Fruit fly (Drosophila melanogaster) whole organism, embryonic: ENCODE measurements around the gene CG13404.
"Not testable (repeated sequence)": the region's sequence is repeated elsewhere in the genome, so short reads cannot be mapped to it uniquely, and the experiment has no call there.

ENCODE experiments used
- CG10267 ChIP-seq: fragments of 200-800 bp; sonication (Bioruptor generic); optimal IDR thresholded peaks from 2 replicates; lab custom pipeline; 2018; ENCODE audit warnings: missing biosample characterization, mild to moderate bottlenecking, missing genetic modification characterization, moderate library complexity
- CG11504 ChIP-seq: fragments of 200-800 bp; sonication (Bioruptor generic); optimal IDR thresholded peaks from 3 replicates; lab custom pipeline; 2019; ENCODE audit warnings: missing biosample characterization, mild to moderate bottlenecking, missing genetic modification characterization, moderate library complexity
- CG11560 ChIP-seq: fragments of 200-800 bp; sonication (Bioruptor generic); IDR thresholded peaks from 3 replicates; pipeline ENCODE4 v1.3.6; 2022; ENCODE audit warnings: missing biosample characterization, missing genetic modification characterization
- CG12155 ChIP-seq: fragments of 200-800 bp; sonication (Bioruptor generic); optimal IDR thresholded peaks from 3 replicates; lab custom pipeline; 2016; ENCODE audit warnings: missing biosample characterization, missing genetic modification characterization
- CG12299 ChIP-seq: fragments of 200-800 bp; sonication (Bioruptor generic); optimal IDR thresholded peaks from 2 replicates; lab custom pipeline; 2018; ENCODE audit warnings: missing biosample characterization, mild to moderate bottlenecking, missing genetic modification characterization
- CG12744 ChIP-seq: fragments of 200-800 bp; sonication (Bioruptor generic); optimal IDR thresholded peaks from 2 replicates; lab custom pipeline; 2016; ENCODE audit warnings: missing biosample characterization, missing genetic modification characterization
- CG12942 ChIP-seq: fragments of 200-800 bp; sonication (Bioruptor generic); optimal IDR thresholded peaks from 3 replicates; lab custom pipeline; 2016; ENCODE audit warnings: missing biosample characterization, missing genetic modification characterization
- CG13287 ChIP-seq: fragments of 200-800 bp; sonication (Bioruptor generic); IDR thresholded peaks from 2 replicates; pipeline ENCODE4 v1.3.6; 2022; ENCODE audit warnings: missing biosample characterization, missing genetic modification characterization; ENCODE audit not compliant: partially characterized antibody
- CG15011 ChIP-seq: fragments of 200-800 bp; sonication (Bioruptor generic); optimal IDR thresholded peaks from 3 replicates; lab custom pipeline; 2018; ENCODE audit warnings: missing biosample characterization, mild to moderate bottlenecking, missing genetic modification characterization
- CG15514 ChIP-seq: fragments of 200-800 bp; sonication (Bioruptor generic); optimal IDR thresholded peaks from 3 replicates; lab custom pipeline; 2017; ENCODE audit warnings: missing biosample characterization, missing genetic modification characterization, mild to moderate bottlenecking, moderate library complexity, missing genetic modification reagents
- CG15601 ChIP-seq: fragments of 200-800 bp; sonication (Bioruptor generic); optimal IDR thresholded peaks from 3 replicates; lab custom pipeline; 2019; ENCODE audit warnings: missing biosample characterization, mild to moderate bottlenecking, missing genetic modification characterization, moderate library complexity
- CG17359 ChIP-seq: fragments of 200-800 bp; sonication (Bioruptor generic); optimal IDR thresholded peaks from 3 replicates; lab custom pipeline; 2018; ENCODE audit warnings: missing biosample characterization, mild to moderate bottlenecking, missing genetic modification characterization, moderate library complexity
- CG8359 ChIP-seq: fragments of 200-800 bp; sonication (Bioruptor generic); optimal IDR thresholded peaks from 2 replicates; lab custom pipeline; 2017; ENCODE audit warnings: missing biosample characterization, mild to moderate bottlenecking, missing genetic modification characterization, borderline replicate concordance
- CG9727 ChIP-seq: fragments of 200-800 bp; sonication (Bioruptor generic); optimal IDR thresholded peaks from 3 replicates; lab custom pipeline; 2017; ENCODE audit warnings: missing biosample characterization, mild to moderate bottlenecking, missing genetic modification characterization
- Camta ChIP-seq: fragments of 200-800 bp; sonication (Bioruptor generic); optimal IDR thresholded peaks from 2 replicates; lab custom pipeline; 2016; ENCODE audit warnings: missing biosample characterization, missing genetic modification characterization
- Dfd ChIP-seq, 2 experiments: fragments of >200 bp; optimal IDR thresholded peaks; 2 replicates each; lab custom pipeline; 2017; ENCODE audit warnings: missing biosample characterization in 2 of 2, missing genetic modification characterization in 2 of 2
- Dip3 ChIP-seq: fragments of 200-800 bp; sonication (Bioruptor generic); optimal IDR thresholded peaks from 3 replicates; lab custom pipeline; 2016; ENCODE audit warnings: missing biosample characterization, missing genetic modification characterization
- Dref ChIP-seq: fragments of 200-800 bp; sonication (Bioruptor generic); IDR thresholded peaks from 2 replicates; pipeline ENCODE4 v1.3.6; 2022; ENCODE audit warnings: missing biosample characterization, missing genetic modification characterization
- Elba2 ChIP-seq: fragments of 200-800 bp; sonication (Bioruptor generic); optimal IDR thresholded peaks from 3 replicates; lab custom pipeline; 2016; ENCODE audit warnings: missing biosample characterization, missing genetic modification characterization
- Ets65A ChIP-seq: fragments of 200-800 bp; sonication (Bioruptor generic); peaks from one replicate; lab custom pipeline; 2016; ENCODE audit warnings: missing biosample characterization, missing genetic modification characterization
- HmgD ChIP-seq: fragments of 200-800 bp; sonication (Bioruptor generic); optimal IDR thresholded peaks from 3 replicates; lab custom pipeline; 2016; ENCODE audit warnings: missing biosample characterization, missing genetic modification characterization
- Med ChIP-seq: fragments of 200-800 bp; sonication (Bioruptor generic); peaks from one replicate; lab custom pipeline; 2016; ENCODE audit warnings: missing biosample characterization, missing genetic modification characterization, mild to moderate bottlenecking, inconsistent platforms, moderate library complexity
- Mes4 ChIP-seq: fragments of 200-800 bp; sonication (Bioruptor generic); optimal IDR thresholded peaks from 2 replicates; lab custom pipeline; 2016; ENCODE audit warnings: missing biosample characterization, missing genetic modification characterization
- Oaz ChIP-seq: fragments of 200-800 bp; sonication (Bioruptor generic); IDR thresholded peaks from 2 replicates; pipeline ENCODE4 v1.3.6; 2022; ENCODE audit warnings: missing biosample characterization, missing genetic modification characterization
- Usf ChIP-seq: fragments of 200-800 bp; sonication (Bioruptor generic); optimal IDR thresholded peaks from 2 replicates; lab custom pipeline; 2017; ENCODE audit warnings: missing genotype, missing biosample characterization, missing genetic modification characterization
- bigmax ChIP-seq: fragments of 200-800 bp; sonication (Bioruptor generic); optimal IDR thresholded peaks from 2 replicates; lab custom pipeline; 2018; ENCODE audit warnings: missing biosample characterization, mild to moderate bottlenecking, missing genetic modification characterization
- chif ChIP-seq, 2 experiments: fragments of 200-800 bp; sonication (Bioruptor generic); optimal IDR thresholded peaks; 3 replicates each; lab custom pipeline; 2016; ENCODE audit warnings: missing biosample characterization in 2 of 2, missing genetic modification characterization in 2 of 2
- crol ChIP-seq: fragments of 200-800 bp; sonication (Bioruptor generic); IDR thresholded peaks from 2 replicates; pipeline ENCODE4 v1.3.6; 2022; ENCODE audit warnings: missing biosample characterization, missing genetic modification characterization
- ems ChIP-seq: fragments of 200-800 bp; sonication (Bioruptor generic); optimal IDR thresholded peaks from 3 replicates; lab custom pipeline; 2016; ENCODE audit warnings: missing biosample characterization, missing genetic modification characterization
- ewg ChIP-seq: fragments of 200-800 bp; sonication (Bioruptor generic); optimal IDR thresholded peaks from 3 replicates; lab custom pipeline; 2017; ENCODE audit warnings: mild to moderate bottlenecking, missing biosample characterization, missing genetic modification reagents, missing genetic modification characterization
- grau ChIP-seq: fragments of 200-800 bp; optimal IDR thresholded peaks from 3 replicates; lab custom pipeline; 2019; ENCODE audit warnings: missing biosample characterization, mild to moderate bottlenecking, missing genetic modification characterization, moderate library complexity
- lilli ChIP-seq: fragments of 200-800 bp; sonication (Bioruptor generic); optimal IDR thresholded peaks from 3 replicates; lab custom pipeline; 2016; ENCODE audit warnings: missing biosample characterization, missing genetic modification characterization
- lov ChIP-seq, 2 experiments: fragments of 200-800 bp in 1 of 2; fragments of >200 bp in 1 of 2; sonication (Bioruptor generic) in 1 of 2; IDR thresholded peaks in 1 of 2; optimal IDR thresholded peaks in 1 of 2; 2 replicates in 1 of 2; 3 replicates in 1 of 2; pipeline versions ENCODE4 v1.3.6 to Lab custom; 2017 to 2022; ENCODE audit warnings: missing biosample characterization in 1 of 2, missing genetic modification characterization in 1 of 2
- onecut ChIP-seq: fragments of 200-800 bp; sonication (Bioruptor generic); IDR thresholded peaks from 2 replicates; pipeline ENCODE4 v1.3.6; 2022; ENCODE audit warnings: missing biosample characterization, missing genetic modification characterization
- pzg ChIP-seq: fragments of 200-800 bp; sonication (Bioruptor generic); optimal IDR thresholded peaks from 3 replicates; lab custom pipeline; 2018; ENCODE audit warnings: missing biosample characterization, mild to moderate bottlenecking, missing genetic modification characterization, moderate library complexity
- sens ChIP-seq: fragments of 200-800 bp; sonication (Bioruptor generic); peaks from one replicate; lab custom pipeline; 2016; ENCODE audit warnings: missing biosample characterization, missing genetic modification characterization
- sens-2 ChIP-seq: fragments of 200-800 bp; sonication (Bioruptor generic); IDR thresholded peaks from 2 replicates; pipeline ENCODE4 v1.3.6; 2022; ENCODE audit warnings: missing biosample characterization, missing genetic modification characterization
- seq ChIP-seq: fragments of 200-800 bp; sonication (Bioruptor generic); IDR thresholded peaks from 2 replicates; pipeline ENCODE4 v1.3.6; 2022; ENCODE audit warnings: missing biosample characterization, missing genetic modification characterization
- shn ChIP-seq: fragments of 200-800 bp; sonication (Bioruptor generic); optimal IDR thresholded peaks from 3 replicates; lab custom pipeline; 2016; ENCODE audit warnings: missing biosample characterization, missing genetic modification characterization
- so ChIP-seq: fragments of 200-800 bp; sonication (Bioruptor generic); IDR thresholded peaks from 3 replicates; pipeline ENCODE4 v1.3.6; 2022; ENCODE audit warnings: missing biosample characterization, missing genetic modification characterization
- sqz ChIP-seq: fragments of 200-800 bp; sonication (Bioruptor generic); optimal IDR thresholded peaks from 3 replicates; lab custom pipeline; 2018; ENCODE audit warnings: missing biosample characterization, mild to moderate bottlenecking, missing genetic modification characterization
- stwl ChIP-seq: fragments of 200-800 bp; sonication (Bioruptor generic); optimal IDR thresholded peaks from 3 replicates; lab custom pipeline; 2018; ENCODE audit warnings: missing biosample characterization, mild to moderate bottlenecking, missing genetic modification characterization, moderate library complexity
- tup ChIP-seq: fragments of 200-800 bp; sonication (Bioruptor generic); optimal IDR thresholded peaks from 2 replicates; lab custom pipeline; 2016; ENCODE audit warnings: missing biosample characterization, mild to moderate bottlenecking, missing genetic modification characterization, moderate library complexity
- vfl ChIP-seq: fragments of 200-800 bp; sonication (Bioruptor generic); optimal IDR thresholded peaks from 2 replicates; lab custom pipeline; 2016; ENCODE audit warnings: missing biosample characterization, missing genetic modification characterization

The CG13404 gene

DNA sequence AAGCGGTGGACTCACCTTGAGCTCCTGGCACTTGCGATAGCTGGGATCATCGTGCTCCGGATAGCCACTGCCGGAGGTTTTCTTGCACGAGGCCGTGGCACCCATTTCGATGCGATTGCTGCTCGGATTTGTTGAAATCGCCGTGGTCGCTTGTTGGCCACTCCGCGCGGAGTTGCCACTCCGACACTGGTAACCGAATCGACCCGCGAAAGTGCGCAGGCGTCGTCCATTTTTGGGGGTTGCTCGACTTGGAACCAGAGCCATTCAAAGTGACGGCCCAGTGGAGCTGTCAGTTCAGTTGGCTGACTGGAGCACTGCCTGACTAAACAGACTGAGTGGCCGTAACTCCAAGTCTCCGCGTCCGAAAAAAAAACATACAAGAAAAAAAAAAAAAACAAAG, at the start of gene CG13404, which contains the start of gene na:
CG13404 (minus strand) TSS at position 176 of the 400 bp plus-strand sequence.
na (plus strand) TSS at position 293 of the 400 bp plus-strand sequence.
- TF ChIP-seq seq (GFP tag; lab: Robert Waterston, UW) (0 out of 2 replicates have a peak, but pooled peaks have one; percentile 18), chif (GFP tag; optimal IDR thresholded peaks at IDR 0.05; lab: Kevin White, UChicago) (no peak), Ets65A (GFP tag; lab: Kevin White, UChicago) (peak; percentile 27), CG11504 (no peak), sens-2 (no peak), CG15514 (peak; percentile 95), Usf (GFP tag; lab: Kevin White, UChicago) (no peak), shn (GFP tag; lab: Kevin White, UChicago) (no peak), Oaz (GFP tag; lab: Robert Waterston, UW) (no peak), Med (GFP tag; lab: Kevin White, UChicago) (peak; percentile 7), HmgD (no peak), CG12744 (GFP tag; lab: Kevin White, UChicago) (no peak), sqz (GFP tag; lab: Kevin White, UChicago) (peak; percentile 2), onecut (GFP tag; lab: Robert Waterston, UW) (peak; percentile 81), Dref (GFP tag; lab: Robert Waterston, UW) (0 out of 2 replicates have a peak, but pooled peaks have one; percentile 6), so (GFP tag; lab: Robert Waterston, UW) (no peak), ewg (peak; percentile 94), CG12155 (GFP tag; lab: Kevin White, UChicago) (no peak), Elba2 (GFP tag; lab: Kevin White, UChicago) (no peak), pzg (GFP tag; lab: Kevin White, UChicago) (peak; percentile 23), CG15601 (tag; lab: Kevin White, UChicago) (no peak)

DNA sequence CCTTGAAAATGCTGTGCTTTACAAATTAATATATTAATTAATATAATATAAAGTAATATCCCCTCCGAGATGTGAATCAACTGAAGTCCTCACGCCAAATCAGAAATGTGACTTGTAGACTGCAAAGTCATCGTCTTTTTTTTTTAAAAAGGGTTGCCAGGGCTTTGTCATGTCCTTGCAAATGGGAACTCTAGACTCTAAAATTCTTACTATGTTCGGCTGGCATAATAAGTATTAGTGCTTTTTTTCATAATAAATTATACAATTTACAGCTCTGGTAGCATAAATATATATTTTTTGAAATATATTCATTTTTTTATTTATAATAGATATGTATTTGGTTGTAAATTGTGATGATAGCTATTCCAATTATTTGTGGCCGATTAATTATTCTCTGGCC, 49.4 kb upstream of the CG13404 start, which contains the start of gene betaNACtes2:
betaNACtes2 (minus strand) TSS at position 101 of the 400 bp plus-strand sequence.
- not testable (repeated sequence) for TF ChIP-seq CG17359; CG12299 (tag; lab: Kevin White, UChicago); CG11560 (tag; lab: Robert Waterston, UW)
- TF ChIP-seq, all 482 proteins: peak for 0; not testable (repeated sequence) for 482

DNA sequence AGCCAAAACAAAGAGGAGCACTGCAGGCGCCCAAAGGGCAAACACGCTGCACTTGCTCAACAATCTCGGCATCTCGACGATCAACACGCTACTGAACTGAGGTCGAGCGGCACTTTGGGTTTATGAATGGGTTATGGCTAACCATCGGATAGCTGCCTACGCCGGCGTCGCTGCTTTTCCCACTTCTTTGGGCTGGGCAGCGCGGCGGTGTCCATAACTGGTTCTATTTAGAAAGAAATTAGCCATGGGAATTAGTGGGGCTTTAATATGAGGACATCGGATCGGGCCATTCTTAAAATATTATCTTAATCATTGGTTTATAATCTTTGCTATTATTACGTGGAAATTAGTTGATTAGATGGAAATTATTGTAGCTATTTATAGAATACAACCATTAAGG, 23.2 kb upstream of the CG13404 start, which contains the start of gene CG9400:
CG9400 (minus strand) TSS at position 101 of the 400 bp plus-strand sequence.
- TF ChIP-seq CG13287 (GFP tag; lab: Robert Waterston, UW) (no peak), Mes4 (GFP tag; lab: Kevin White, UChicago) (no peak), CG12299 (tag; lab: Kevin White, UChicago) (no peak)
- TF ChIP-seq, all 482 proteins: peak for 0

DNA sequence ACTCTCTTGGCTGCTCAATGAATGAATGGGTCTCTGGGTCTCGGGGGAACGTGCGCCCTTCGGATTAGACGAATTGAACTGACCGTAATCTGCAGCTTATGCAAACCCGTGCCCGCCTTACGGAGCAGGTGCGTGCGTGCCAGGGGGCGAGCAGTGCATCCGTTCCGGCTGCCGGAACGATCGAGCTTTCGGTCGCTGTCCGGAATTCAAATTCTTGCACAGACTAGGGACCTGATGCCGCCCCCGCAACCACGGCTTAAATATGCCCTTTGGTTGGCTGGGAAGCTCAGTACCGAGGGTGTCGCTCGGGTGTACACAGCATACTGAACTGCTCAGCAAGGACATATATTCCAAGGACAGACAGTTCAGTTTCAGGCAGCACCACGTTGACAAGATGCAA, 11.4 kb upstream of the CG13404 start, which contains the start of gene Muc12Ea:
Muc12Ea (plus strand) TSS at position 301 of the 400 bp plus-strand sequence.
- peak; percentile 36 for TF ChIP-seq Med (GFP tag; lab: Kevin White, UChicago)
- no peak for TF ChIP-seq vfl (GFP tag; lab: Kevin White, UChicago)
- TF ChIP-seq bigmax (GFP tag; lab: Kevin White, UChicago) = no peak
- TF ChIP-seq, all 482 proteins: peak for 1

DNA sequence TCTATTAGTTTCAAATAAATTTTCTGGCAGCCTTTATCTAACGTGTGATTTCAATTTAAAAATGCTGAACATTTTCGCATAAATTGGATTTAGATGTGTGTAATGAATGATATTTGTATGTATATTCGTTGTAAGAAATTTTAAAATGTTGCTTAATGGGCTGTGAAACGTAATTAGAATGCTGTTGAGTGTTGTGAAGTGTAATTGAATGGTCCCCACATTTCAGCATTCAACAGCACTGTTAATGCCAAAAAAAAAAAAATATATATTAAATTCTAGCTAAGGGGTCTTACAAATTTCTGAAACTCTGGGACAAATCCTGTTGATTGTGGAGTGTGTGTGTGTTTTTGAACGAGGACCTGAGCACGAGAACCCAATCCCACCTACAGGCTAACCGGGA, 901 bp downstream of the CG13404 start:
- TF ChIP-seq CG10267 (peak; percentile 61), lilli (GFP tag; lab: Kevin White, UChicago) (no peak), grau (tag; lab: Kevin White, UChicago) (no peak), lov (optimal IDR thresholded peaks at IDR 0.05; lab: Kevin White, UChicago) (no peak), lov (GFP tag; IDR thresholded peaks at IDR 0.05; lab: Robert Waterston, UW) (no peak), Dip3 (GFP tag; lab: Kevin White, UChicago) (no peak), CG15011 (no peak), crol (GFP tag; lab: Robert Waterston, UW) (no peak), CG12942 (no peak), CG9727 (GFP tag; lab: Kevin White, UChicago) (no peak), Dfd (GFP tag; optimal IDR thresholded peaks at IDR 0.05; lab: Kevin White, UChicago) (no peak), sens (GFP tag; lab: Kevin White, UChicago) (peak; percentile 30), Camta (GFP tag; lab: Kevin White, UChicago) (no peak), ems (GFP tag; lab: Kevin White, UChicago) (no peak), tup (no peak), CG8359 (GFP tag; lab: Kevin White, UChicago) (no peak), stwl (tag; lab: Kevin White, UChicago) (peak; percentile 97)
